Worm (Caenorhabditis elegans): ENCODE results near the gene F08D12.12.

DNA sequence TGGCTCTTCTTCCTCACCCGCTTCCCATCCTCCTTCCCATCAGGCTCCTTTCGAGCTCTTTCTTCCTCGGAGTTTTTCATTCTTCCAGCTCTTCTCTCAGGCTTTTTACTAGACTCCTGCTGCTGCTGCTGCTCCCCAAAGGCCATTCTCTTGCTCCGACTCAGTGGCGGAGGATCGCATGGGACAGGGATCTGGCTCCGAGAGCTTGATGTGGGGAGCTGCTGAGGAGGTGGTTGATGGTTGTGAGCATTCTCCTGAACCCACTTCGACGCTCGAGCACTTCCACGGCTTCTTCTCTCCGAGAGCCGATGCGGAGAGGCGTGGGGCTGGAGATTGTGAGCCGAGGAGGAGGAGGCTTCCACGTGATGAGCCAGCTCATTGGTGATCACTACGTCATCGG, 1.1 kb downstream of the F08D12.12 start:
- TF ChIP-seq ztf-23 (GFP tag; IDR thresholded peaks at IDR 0.05), result no peak
- no peak for TF ChIP-seq flt-1 (GFP tag; IDR thresholded peaks at IDR 0.05)
- TF ChIP-seq T22C8.4 (GFP tag; IDR thresholded peaks at IDR 0.05), result no peak
- no peak for TF ChIP-seq tab-1 (GFP tag; IDR thresholded peaks at IDR 0.05)
- TF ChIP-seq ref-1 (GFP tag; conservative IDR thresholded peaks at IDR 0.05), result no peak
- no peak for TF ChIP-seq klf-2 (GFP tag; conservative IDR thresholded peaks at IDR 0.05)
- no peak for TF ChIP-seq ztf-29 (GFP tag; IDR thresholded peaks at IDR 0.05)
- no peak for TF ChIP-seq cog-1 (tag; optimal IDR thresholded peaks at IDR 0.05)
- no peak for TF ChIP-seq med-1 (GFP tag; optimal IDR thresholded peaks at IDR 0.05; ENCODE audit: insufficient read depth)

All from whole organism, midembryonic.